Worm (Caenorhabditis elegans): ENCODE measurements around the gene C10A4.7.

- TF ChIP-seq pqm-1 (tag; optimal IDR thresholded peaks at IDR 0.05) (no peak), hlh-30 (tag; optimal IDR thresholded peaks at IDR 0.05; ENCODE audit: insufficient read depth) (no peak), ref-2 (tag; optimal IDR thresholded peaks at IDR 0.05) (no peak), unc-3 (GFP tag; conservative IDR thresholded peaks at IDR 0.05) (no peak), unc-3 (tag; optimal IDR thresholded peaks at IDR 0.05) (no peak), pros-1 (tag; optimal IDR thresholded peaks at IDR 0.05) (no peak), sox-4 (tag; optimal IDR thresholded peaks at IDR 0.05) (no peak), npax-4 (tag; optimal IDR thresholded peaks at IDR 0.05) (no peak), unc-55 (GFP tag; optimal IDR thresholded peaks at IDR 0.05) (no peak), madf-2 (tag; optimal IDR thresholded peaks at IDR 0.05) (no peak), hlh-13 (GFP tag; optimal IDR thresholded peaks at IDR 0.05) (no peak), ets-4 (tag; optimal IDR thresholded peaks at IDR 0.05) (no peak), elt-2 (tag; optimal IDR thresholded peaks at IDR 0.05) (no peak), C08G9.2 (tag; optimal IDR thresholded peaks at IDR 0.05) (no peak)
These were observed 22.6 kb upstream of the C10A4.7 start, which contains the start of gene C01C10.2 for ce11 chrX:7437949-7438348.
